Worm (Caenorhabditis elegans) whole organism, L2 larva: Measurements from ENCODE around the gene gck-1.

Experiments
- C34F6.9 ChIP-seq: fragments of 150-350 bp; optimal IDR thresholded peaks from 2 replicates; lab custom pipeline; 2014; ENCODE audit warnings: missing biosample characterization, missing genetic modification characterization
- R02D3.7 ChIP-seq: fragments of 150-350 bp; optimal IDR thresholded peaks from 2 replicates; lab custom pipeline; 2014; ENCODE audit warnings: missing biosample characterization, missing genetic modification characterization
- Y55F3AM.14 ChIP-seq: fragments of 200-800 bp; sonication (Bioruptor generic); optimal IDR thresholded peaks from 2 replicates; lab custom pipeline; 2018; ENCODE audit warnings: mild to moderate bottlenecking, missing genetic modification characterization, missing compliant biosample characterization
- ZK546.5 ChIP-seq: sonication (generic microtip); optimal IDR thresholded peaks from 2 replicates; lab custom pipeline; 2017; ENCODE audit warnings: missing biosample characterization, missing genetic modification characterization
- alr-1 ChIP-seq: fragments of 150-350 bp; optimal IDR thresholded peaks from 2 replicates; lab custom pipeline; 2014; ENCODE audit warnings: missing biosample characterization, missing genetic modification characterization
- blmp-1 ChIP-seq: sonication (generic microtip); optimal IDR thresholded peaks from 2 replicates; lab custom pipeline; 2017; ENCODE audit warnings: missing genetic modification characterization, mild to moderate bottlenecking, missing compliant biosample characterization, antibody characterized with exemption, moderate library complexity; ENCODE audit not compliant: insufficient read depth
- ceh-16 ChIP-seq: fragments of 150-350 bp; optimal IDR thresholded peaks from 2 replicates; lab custom pipeline; 2014; ENCODE audit warnings: missing biosample characterization, missing genetic modification characterization
- ceh-82 ChIP-seq: fragments of 150-350 bp; optimal IDR thresholded peaks from 2 replicates; lab custom pipeline; 2014; ENCODE audit warnings: missing biosample characterization, missing genetic modification characterization
- crh-2 ChIP-seq: sonication (generic microtip); optimal IDR thresholded peaks from 2 replicates; lab custom pipeline; 2017; ENCODE audit warnings: missing biosample characterization, missing genetic modification characterization
- dmd-4 ChIP-seq: sonication (generic microtip); optimal IDR thresholded peaks from 2 replicates; lab custom pipeline; 2017; ENCODE audit warnings: missing biosample characterization, missing genetic modification characterization
- egl-27 ChIP-seq: sonication (generic microtip); optimal IDR thresholded peaks from 3 replicates; lab custom pipeline; 2017; ENCODE audit warnings: missing biosample characterization, missing genetic modification reagents, missing genetic modification characterization
- elt-1 ChIP-seq: fragments of 150-350 bp; optimal IDR thresholded peaks from 2 replicates; lab custom pipeline; 2014; ENCODE audit warnings: missing biosample characterization, missing genetic modification characterization
- fos-1 ChIP-seq: fragments of 150-350 bp; optimal IDR thresholded peaks from 2 replicates; lab custom pipeline; 2014; ENCODE audit warnings: missing biosample characterization, missing genetic modification characterization
- gmeb-1 ChIP-seq: fragments of 150-350 bp; optimal IDR thresholded peaks from 2 replicates; lab custom pipeline; 2014; ENCODE audit warnings: missing biosample characterization, missing genetic modification characterization
- lin-11 ChIP-seq: fragments of 150-350 bp; sonication (generic microtip); optimal IDR thresholded peaks from 2 replicates; lab custom pipeline; 2014; ENCODE audit warnings: missing biosample characterization, missing genetic modification characterization, inconsistent platforms, mixed read lengths
- lin-13 ChIP-seq: fragments of 150-350 bp; optimal IDR thresholded peaks from 2 replicates; lab custom pipeline; 2014; ENCODE audit warnings: missing biosample characterization, missing genetic modification reagents, missing genetic modification characterization
- nhr-10 ChIP-seq: sonication (generic microtip); optimal IDR thresholded peaks from 2 replicates; lab custom pipeline; 2017; ENCODE audit warnings: missing biosample characterization, missing genetic modification characterization
- nhr-11 ChIP-seq: fragments of 150-350 bp; optimal IDR thresholded peaks from 2 replicates; lab custom pipeline; 2014; ENCODE audit warnings: missing biosample characterization, missing genetic modification characterization
- nhr-12 ChIP-seq: fragments of 150-350 bp; optimal IDR thresholded peaks from 2 replicates; lab custom pipeline; 2014; ENCODE audit warnings: missing biosample characterization, missing genetic modification characterization
- nhr-129 ChIP-seq: fragments of 150-350 bp; optimal IDR thresholded peaks from 2 replicates; lab custom pipeline; 2014; ENCODE audit warnings: missing biosample characterization, missing genetic modification characterization
- nhr-21 ChIP-seq: fragments of 150-350 bp; optimal IDR thresholded peaks from 2 replicates; lab custom pipeline; 2014; ENCODE audit warnings: missing biosample characterization, missing genetic modification characterization
- nhr-23 ChIP-seq: fragments of 150-350 bp; optimal IDR thresholded peaks from 2 replicates; lab custom pipeline; 2014; ENCODE audit warnings: missing biosample characterization, missing genetic modification reagents, missing genetic modification characterization
- nhr-237 ChIP-seq: fragments of 150-350 bp; optimal IDR thresholded peaks from 2 replicates; lab custom pipeline; 2014; ENCODE audit warnings: missing biosample characterization, missing genetic modification characterization
- nhr-25 ChIP-seq: fragments of 150-350 bp; sonication (generic microtip); optimal IDR thresholded peaks from 3 replicates; lab custom pipeline; 2014; ENCODE audit warnings: missing biosample characterization, missing genetic modification characterization
- nhr-6 ChIP-seq: fragments of 150-350 bp; optimal IDR thresholded peaks from 2 replicates; lab custom pipeline; 2014; ENCODE audit warnings: missing biosample characterization, missing genetic modification characterization
- peb-1 ChIP-seq: fragments of 150-350 bp; optimal IDR thresholded peaks from 2 replicates; lab custom pipeline; 2014; ENCODE audit warnings: missing biosample characterization, missing genetic modification characterization
- sma-3 ChIP-seq: sonication (generic microtip); optimal IDR thresholded peaks from 2 replicates; lab custom pipeline; 2016; ENCODE audit warnings: missing genetic modification reagents, missing genetic modification characterization, missing compliant biosample characterization
- sma-9 ChIP-seq, 2 experiments: fragments of 150-350 bp in 1 of 2; sonication (generic microtip) in 1 of 2; optimal IDR thresholded peaks; 2 replicates each; lab custom pipeline; 2014 to 2016; ENCODE audit warnings: missing genetic modification characterization in 2 of 2, mild to moderate bottlenecking in 1 of 2, missing biosample characterization in 1 of 2, missing compliant biosample characterization in 1 of 2, missing genetic modification reagents in 1 of 2, moderate library complexity in 1 of 2
- unc-39 ChIP-seq: fragments of 150-350 bp; optimal IDR thresholded peaks from 2 replicates; lab custom pipeline; 2014; ENCODE audit warnings: missing biosample characterization, missing genetic modification characterization
- unc-62 ChIP-seq: fragments of 150-350 bp; optimal IDR thresholded peaks from 2 replicates; lab custom pipeline; 2014; ENCODE audit warnings: missing biosample characterization, missing genetic modification reagents, missing genetic modification characterization
- zag-1 ChIP-seq: fragments of 150-350 bp; optimal IDR thresholded peaks from 2 replicates; lab custom pipeline; 2014; ENCODE audit warnings: missing biosample characterization, missing genetic modification characterization
- ztf-1 ChIP-seq: fragments of 200-800 bp; sonication (Bioruptor generic); conservative IDR thresholded peaks from 2 replicates; pipeline ENCODE4 v1.3.6; 2022; ENCODE audit warnings: missing genetic modification characterization, missing compliant biosample characterization
- ztf-11 ChIP-seq: sonication (generic microtip); optimal IDR thresholded peaks from 2 replicates; lab custom pipeline; 2017; ENCODE audit warnings: missing biosample characterization, missing genetic modification characterization

Gene gck-1

ce11 chrV:8940419-8940818 lies 7.2 kb upstream of the gck-1 start:
- TF ChIP-seq elt-1 (no peak), unc-62 (GFP tag; lab: Kevin White, UChicago) (no peak), lin-11 (tag; lab: Kevin White, UChicago) (no peak), Y55F3AM.14 (GFP tag; lab: Kevin White, UChicago) (no peak), nhr-21 (tag; lab: Kevin White, UChicago) (no peak), nhr-237 (tag; lab: Kevin White, UChicago) (no peak), ceh-16 (tag; lab: Kevin White, UChicago) (no peak), nhr-12 (tag; lab: Kevin White, UChicago) (no peak), ztf-11 (tag; lab: Kevin White, UChicago) (no peak), nhr-6 (no peak), nhr-23 (tag; lab: Kevin White, UChicago) (no peak), egl-27 (tag; lab: Kevin White, UChicago) (no peak), R02D3.7 (tag; lab: Kevin White, UChicago) (no peak), sma-9 (GFP tag; optimal IDR thresholded peaks at IDR 0.05; lab: Kevin White, UChicago) (no peak), sma-9 (tag; optimal IDR thresholded peaks at IDR 0.05; lab: Kevin White, UChicago) (no peak), ceh-82 (tag; lab: Kevin White, UChicago) (no peak), C34F6.9 (tag; lab: Kevin White, UChicago) (no peak), zag-1 (tag; lab: Kevin White, UChicago) (no peak), nhr-11 (tag; lab: Kevin White, UChicago) (no peak), ZK546.5 (tag; lab: Kevin White, UChicago) (no peak)
- TF ChIP-seq, all 48 proteins: peak for 0

- peak; percentile 70 for TF ChIP-seq blmp-1 (tag; lab: Kevin White, UChicago)
- TF ChIP-seq C34F6.9 (tag; lab: Kevin White, UChicago), result no peak
- TF ChIP-seq nhr-11 (tag; lab: Kevin White, UChicago), result no peak
- TF ChIP-seq peb-1 (tag; lab: Kevin White, UChicago), result no peak
- no peak for TF ChIP-seq crh-2
- TF ChIP-seq ceh-16 (tag; lab: Kevin White, UChicago), result no peak
- TF ChIP-seq, all 48 proteins: peak for 1
Observed at ce11 chrV:8942437-8942978, 5.1 kb upstream of the gck-1 start.

- no peak for TF ChIP-seq sma-3 (GFP tag; lab: Kevin White, UChicago)
- TF ChIP-seq nhr-237 (tag; lab: Kevin White, UChicago), result no peak
- TF ChIP-seq zag-1 (tag; lab: Kevin White, UChicago), result no peak
- no peak for TF ChIP-seq dmd-4 (tag; lab: Kevin White, UChicago)
- no peak for TF ChIP-seq nhr-10
- TF ChIP-seq crh-2, result no peak
Observed at ce11 chrV:8943963-8944362, 3.6 kb upstream of the gck-1 start, which contains the start of gene T19A5.3. Gene T19A5.3 (minus strand): TSS chrV:8944063.

- no peak for TF ChIP-seq zag-1 (tag; lab: Kevin White, UChicago)
- TF ChIP-seq lin-13, result no peak
- TF ChIP-seq nhr-21 (tag; lab: Kevin White, UChicago), result no peak
- no peak for TF ChIP-seq C34F6.9 (tag; lab: Kevin White, UChicago)
- TF ChIP-seq nhr-129, result no peak
- no peak for TF ChIP-seq nhr-23 (tag; lab: Kevin White, UChicago)
- no peak for TF ChIP-seq sma-3 (GFP tag; lab: Kevin White, UChicago)
- TF ChIP-seq ztf-1 (GFP tag; lab: Robert Waterston, UW), result no peak
- no peak for TF ChIP-seq gmeb-1
- no peak for TF ChIP-seq blmp-1 (tag; lab: Kevin White, UChicago)
- TF ChIP-seq fos-1 (tag; lab: Kevin White, UChicago), result no peak
- no peak for TF ChIP-seq unc-39 (tag; lab: Kevin White, UChicago)
- TF ChIP-seq ztf-11 (tag; lab: Kevin White, UChicago), result no peak
- TF ChIP-seq unc-62 (GFP tag; lab: Kevin White, UChicago), result no peak
- TF ChIP-seq nhr-10, result no peak
- TF ChIP-seq dmd-4 (tag; lab: Kevin White, UChicago), result no peak
- TF ChIP-seq nhr-237 (tag; lab: Kevin White, UChicago), result no peak
- TF ChIP-seq nhr-25 (tag; lab: Kevin White, UChicago), result no peak
- no peak for TF ChIP-seq alr-1 (tag; lab: Kevin White, UChicago)
Observed at ce11 chrV:8944481-8944880, 3.1 kb upstream of the gck-1 start.
